Worm (Caenorhabditis elegans): ENCODE results near the gene F56D5.3.

The F56D5.3 gene

DNA sequence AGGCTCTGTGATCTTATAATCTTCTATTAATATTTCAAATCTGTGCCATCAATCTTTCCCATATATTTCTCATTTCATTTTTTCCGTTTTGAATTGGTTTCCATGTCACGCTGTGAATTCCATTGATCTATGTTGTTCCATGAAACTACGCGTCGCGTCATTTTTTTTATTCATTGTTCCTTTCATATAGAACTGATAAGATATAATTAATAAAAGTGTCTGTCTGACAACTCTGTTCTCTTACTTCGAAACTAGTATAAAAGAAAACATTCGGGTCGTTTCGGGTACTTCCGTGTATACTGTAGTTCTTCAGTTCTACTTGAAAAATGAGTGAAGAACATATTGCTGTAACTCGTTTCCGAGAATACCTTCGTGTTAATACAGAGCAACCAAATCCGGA is 22.8 kb upstream of the F56D5.3 start, which contains the start of gene C10C5.3:
Gene C10C5.3 (plus strand): TSS at position 301 of the 400 bp plus-strand sequence.
- TF ChIP-seq tbx-8 (GFP tag; optimal IDR thresholded peaks at IDR 0.05) (no peak), unc-39 (tag; optimal IDR thresholded peaks at IDR 0.05) (no peak), ham-2 (GFP tag; optimal IDR thresholded peaks at IDR 0.05) (no peak), drap-1 (GFP tag; optimal IDR thresholded peaks at IDR 0.05) (no peak), nhr-2 (tag; optimal IDR thresholded peaks at IDR 0.05) (no peak), ceh-83 (GFP tag; optimal IDR thresholded peaks at IDR 0.05) (no peak), elt-1 (tag; optimal IDR thresholded peaks at IDR 0.05; ENCODE audit: borderline replicate concordance, insufficient read depth) (no peak), cnd-1 (tag; optimal IDR thresholded peaks at IDR 0.05) (no peak), mep-1 (tag; optimal IDR thresholded peaks at IDR 0.05) (no peak), ceh-39 (tag; optimal IDR thresholded peaks at IDR 0.05) (no peak), bed-3 (GFP tag; optimal IDR thresholded peaks at IDR 0.05) (no peak), flh-1 (GFP tag; optimal IDR thresholded peaks at IDR 0.05) (no peak), blmp-1 (tag; optimal IDR thresholded peaks at IDR 0.05) (no peak), ces-1 (GFP tag; optimal IDR thresholded peaks at IDR 0.05) (no peak), nhr-28 (tag; optimal IDR thresholded peaks at IDR 0.05) (no peak), unc-120 (tag; optimal IDR thresholded peaks at IDR 0.05; ENCODE audit: poor library complexity, severe bottlenecking) (no peak)

ce11 chrIV:9376550-9376949 is 20.8 kb upstream of the F56D5.3 start:
- TF ChIP-seq snpc-4 (tag; optimal IDR thresholded peaks at IDR 0.05), result no peak
- no peak for TF ChIP-seq ceh-39 (tag; optimal IDR thresholded peaks at IDR 0.05)
- TF ChIP-seq nhr-76 (tag; optimal IDR thresholded peaks at IDR 0.05), result no peak
- no peak for TF ChIP-seq pha-4 (tag; optimal IDR thresholded peaks at IDR 0.05)
- no peak for TF ChIP-seq mls-2 (tag; optimal IDR thresholded peaks at IDR 0.05)
- TF ChIP-seq cnd-1 (tag; optimal IDR thresholded peaks at IDR 0.05), result no peak
- TF ChIP-seq mep-1 (tag; optimal IDR thresholded peaks at IDR 0.05), result no peak
- no peak for TF ChIP-seq M03D4.4 (tag; optimal IDR thresholded peaks at IDR 0.05)
- no peak for TF ChIP-seq nhr-237 (tag; optimal IDR thresholded peaks at IDR 0.05)
- no peak for TF ChIP-seq elt-3 (tag; optimal IDR thresholded peaks at IDR 0.05)
- TF ChIP-seq nhr-12 (tag; optimal IDR thresholded peaks at IDR 0.05), result no peak
- no peak for TF ChIP-seq nhr-2 (tag; optimal IDR thresholded peaks at IDR 0.05)
- no peak for TF ChIP-seq unc-62 (GFP tag; optimal IDR thresholded peaks at IDR 0.05)
- TF ChIP-seq lsy-2 (tag; optimal IDR thresholded peaks at IDR 0.05), result no peak
- TF ChIP-seq tbx-8 (GFP tag; optimal IDR thresholded peaks at IDR 0.05), result no peak
- TF ChIP-seq lin-13 (tag; optimal IDR thresholded peaks at IDR 0.05), result no peak

DNA sequence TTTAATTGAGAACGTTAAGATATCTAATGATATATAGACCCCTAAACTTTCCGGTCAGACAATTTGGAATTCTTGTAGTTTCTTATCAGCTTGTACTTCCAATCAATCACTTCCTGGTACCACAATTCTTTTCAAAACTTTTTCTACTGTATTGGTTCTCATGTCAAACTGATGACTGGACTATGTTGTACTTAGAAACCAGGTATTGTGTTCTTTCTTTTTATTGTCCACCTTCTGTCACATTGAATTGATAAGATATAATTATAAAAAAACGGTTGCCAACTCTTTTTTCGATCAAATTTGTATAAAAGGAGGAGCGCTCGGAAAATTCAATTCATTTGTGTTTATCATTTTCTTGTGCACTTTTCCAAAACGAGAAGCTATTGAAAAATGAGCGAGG is 19.1 kb upstream of the F56D5.3 start, which contains the start of gene C10C5.4:
Gene C10C5.4 (plus strand): TSS at position 281 of the 400 bp plus-strand sequence.
- no peak for TF ChIP-seq flh-1 (GFP tag; optimal IDR thresholded peaks at IDR 0.05)
- no peak for TF ChIP-seq sptf-1 (tag; optimal IDR thresholded peaks at IDR 0.05)
- no peak for TF ChIP-seq ceh-43 (GFP tag; optimal IDR thresholded peaks at IDR 0.05)

DNA sequence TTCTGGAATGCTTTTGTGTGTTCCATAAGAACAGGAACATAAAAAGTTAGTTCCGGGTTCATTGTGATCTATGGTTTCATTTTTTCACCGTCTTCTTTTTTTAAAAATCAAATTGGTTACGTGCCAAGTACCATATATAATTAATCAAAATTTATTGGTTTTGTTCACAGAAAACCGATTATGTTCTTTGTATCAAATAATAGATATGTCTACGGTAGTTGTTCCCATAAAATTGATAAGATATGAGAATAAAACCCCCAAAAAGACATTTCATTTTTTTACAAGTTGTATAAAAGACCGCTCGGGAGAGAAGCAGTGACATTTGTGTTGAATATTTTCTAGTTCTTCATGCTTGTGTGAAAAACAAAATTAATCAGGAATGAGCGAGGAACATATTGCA is 16.2 kb upstream of the F56D5.3 start, which contains the start of gene C10C5.5:
Gene C10C5.5 (plus strand): TSS at position 301 of the 400 bp plus-strand sequence.
- TF ChIP-seq nhr-2 (tag; optimal IDR thresholded peaks at IDR 0.05) (no peak), flh-1 (GFP tag; optimal IDR thresholded peaks at IDR 0.05) (no peak)

ce11 chrIV:9384826-9385225 is 12.6 kb upstream of the F56D5.3 start, which contains the start of gene C10C5.7:
Gene C10C5.7 (plus strand): TSS chrIV:9385126.
- no peak for TF ChIP-seq ceh-43 (GFP tag; optimal IDR thresholded peaks at IDR 0.05)
- TF ChIP-seq hlh-1 (tag; optimal IDR thresholded peaks at IDR 0.05), result no peak
- TF ChIP-seq mep-1 (tag; optimal IDR thresholded peaks at IDR 0.05), result no peak
- no peak for TF ChIP-seq ces-1 (GFP tag; optimal IDR thresholded peaks at IDR 0.05)
- TF ChIP-seq nhr-12 (tag; optimal IDR thresholded peaks at IDR 0.05), result no peak
- TF ChIP-seq drap-1 (GFP tag; optimal IDR thresholded peaks at IDR 0.05), result no peak
- no peak for TF ChIP-seq elt-1 (tag; optimal IDR thresholded peaks at IDR 0.05; ENCODE audit: borderline replicate concordance, insufficient read depth)
- no peak for TF ChIP-seq sem-2 (GFP tag; optimal IDR thresholded peaks at IDR 0.05)
- no peak for TF ChIP-seq nhr-28 (tag; optimal IDR thresholded peaks at IDR 0.05)
- TF ChIP-seq ham-2 (GFP tag; optimal IDR thresholded peaks at IDR 0.05), result no peak
- TF ChIP-seq lsy-2 (tag; optimal IDR thresholded peaks at IDR 0.05), result no peak
- no peak for TF ChIP-seq unc-62 (GFP tag; optimal IDR thresholded peaks at IDR 0.05)
- no peak for TF ChIP-seq blmp-1 (tag; optimal IDR thresholded peaks at IDR 0.05)
- TF ChIP-seq nhr-76 (tag; optimal IDR thresholded peaks at IDR 0.05), result no peak
- TF ChIP-seq lin-13 (tag; optimal IDR thresholded peaks at IDR 0.05), result no peak
- TF ChIP-seq tbx-8 (GFP tag; optimal IDR thresholded peaks at IDR 0.05), result no peak
- no peak for TF ChIP-seq M03D4.4 (tag; optimal IDR thresholded peaks at IDR 0.05)

Measured in whole organism, mixed stage, embryonic.